Worm (Caenorhabditis elegans): ENCODE data around the gene F35F11.2.

Gene F35F11.2

DNA sequence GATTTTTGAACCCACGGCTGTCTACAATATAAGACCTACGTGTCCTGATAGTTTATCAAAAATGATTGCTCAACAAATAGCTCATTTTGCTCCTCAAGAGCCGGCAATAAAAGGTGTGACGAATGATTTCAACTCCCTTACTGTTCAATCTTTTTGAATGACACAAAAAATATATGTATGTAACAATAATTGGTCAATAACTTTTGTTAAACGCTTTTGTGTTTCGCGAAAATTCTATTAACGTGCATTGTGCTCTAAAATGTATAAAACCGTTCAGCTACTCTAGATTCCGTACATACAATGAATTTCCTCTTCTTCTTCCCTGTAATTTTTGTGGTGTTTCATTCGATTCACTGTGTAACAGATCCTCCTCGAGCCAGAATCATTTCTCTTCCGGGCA lies 39.4 kb downstream of the F35F11.2 start, which contains the start of gene C35B1.4:
Gene C35B1.4, plus strand, starts transcription at position 301 of the 400 bp plus-strand sequence.
- no peak for TF ChIP-seq blmp-1 (tag; optimal IDR thresholded peaks at IDR 0.05)
- no peak for TF ChIP-seq lsy-2 (tag; optimal IDR thresholded peaks at IDR 0.05)
- TF ChIP-seq unc-62 (GFP tag; optimal IDR thresholded peaks at IDR 0.05) = no peak
- TF ChIP-seq tbx-8 (GFP tag; optimal IDR thresholded peaks at IDR 0.05) = no peak
- TF ChIP-seq ceh-39 (tag; optimal IDR thresholded peaks at IDR 0.05) = no peak
- TF ChIP-seq mls-2 (tag; optimal IDR thresholded peaks at IDR 0.05) = no peak
- TF ChIP-seq mab-5 (tag; optimal IDR thresholded peaks at IDR 0.05) = no peak
- TF ChIP-seq elt-3 (tag; optimal IDR thresholded peaks at IDR 0.05) = no peak
- no peak for TF ChIP-seq nhr-237 (tag; optimal IDR thresholded peaks at IDR 0.05)
- no peak for TF ChIP-seq flh-1 (GFP tag; optimal IDR thresholded peaks at IDR 0.05)
- TF ChIP-seq pha-4 (tag; optimal IDR thresholded peaks at IDR 0.05) = no peak
- no peak for TF ChIP-seq elt-1 (tag; optimal IDR thresholded peaks at IDR 0.05; ENCODE audit: borderline replicate concordance, insufficient read depth)
- TF ChIP-seq nhr-2 (tag; optimal IDR thresholded peaks at IDR 0.05) = no peak
- no peak for TF ChIP-seq cnd-1 (tag; optimal IDR thresholded peaks at IDR 0.05)
- no peak for TF ChIP-seq hlh-1 (tag; optimal IDR thresholded peaks at IDR 0.05)
- TF ChIP-seq lin-13 (tag; optimal IDR thresholded peaks at IDR 0.05) = no peak
- no peak for TF ChIP-seq M03D4.4 (tag; optimal IDR thresholded peaks at IDR 0.05)
- TF ChIP-seq nhr-76 (tag; optimal IDR thresholded peaks at IDR 0.05) = no peak
- TF ChIP-seq sptf-1 (tag; optimal IDR thresholded peaks at IDR 0.05) = no peak

DNA sequence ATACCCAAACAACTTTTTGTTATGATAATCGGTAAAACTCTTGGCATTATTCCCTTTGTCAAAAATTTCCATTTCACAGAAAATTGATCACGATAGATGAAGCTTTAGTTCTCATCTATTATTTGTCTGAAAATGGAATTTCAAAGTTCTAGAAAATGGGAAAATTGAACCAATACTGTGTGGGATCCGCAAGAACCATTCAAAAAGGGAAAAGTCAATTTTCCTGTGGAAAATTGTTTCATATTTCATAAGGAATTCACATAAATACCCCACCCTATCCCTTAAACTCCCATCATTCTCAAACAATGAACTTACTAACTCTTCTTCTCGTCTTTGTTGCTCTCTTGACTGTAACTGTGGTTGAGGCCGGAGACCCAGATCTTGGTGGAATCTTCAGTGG lies 40.8 kb downstream of the F35F11.2 start, which contains the start of the genes C35B1.9 and C35B1.3:
Gene C35B1.9, minus strand, starts transcription at position 101 of the 400 bp plus-strand sequence.
Gene C35B1.3, plus strand, starts transcription at position 306 of the 400 bp plus-strand sequence.
- TF ChIP-seq lsy-2 (tag; optimal IDR thresholded peaks at IDR 0.05) = no peak
- TF ChIP-seq drap-1 (GFP tag; optimal IDR thresholded peaks at IDR 0.05) = no peak
- TF ChIP-seq blmp-1 (tag; optimal IDR thresholded peaks at IDR 0.05) = no peak
- TF ChIP-seq ceh-83 (GFP tag; optimal IDR thresholded peaks at IDR 0.05) = no peak
- TF ChIP-seq lin-32 (GFP tag; optimal IDR thresholded peaks at IDR 0.05) = no peak
- no peak for TF ChIP-seq sem-2 (GFP tag; optimal IDR thresholded peaks at IDR 0.05)
- TF ChIP-seq M03D4.4 (tag; optimal IDR thresholded peaks at IDR 0.05) = no peak
- TF ChIP-seq nhr-237 (tag; optimal IDR thresholded peaks at IDR 0.05) = no peak
- no peak for TF ChIP-seq unc-62 (GFP tag; optimal IDR thresholded peaks at IDR 0.05)
- TF ChIP-seq cnd-1 (tag; optimal IDR thresholded peaks at IDR 0.05) = no peak
- TF ChIP-seq pha-4 (tag; optimal IDR thresholded peaks at IDR 0.05) = no peak
- no peak for TF ChIP-seq ceh-39 (tag; optimal IDR thresholded peaks at IDR 0.05)
- no peak for TF ChIP-seq unc-120 (tag; optimal IDR thresholded peaks at IDR 0.05; ENCODE audit: poor library complexity, severe bottlenecking)

DNA sequence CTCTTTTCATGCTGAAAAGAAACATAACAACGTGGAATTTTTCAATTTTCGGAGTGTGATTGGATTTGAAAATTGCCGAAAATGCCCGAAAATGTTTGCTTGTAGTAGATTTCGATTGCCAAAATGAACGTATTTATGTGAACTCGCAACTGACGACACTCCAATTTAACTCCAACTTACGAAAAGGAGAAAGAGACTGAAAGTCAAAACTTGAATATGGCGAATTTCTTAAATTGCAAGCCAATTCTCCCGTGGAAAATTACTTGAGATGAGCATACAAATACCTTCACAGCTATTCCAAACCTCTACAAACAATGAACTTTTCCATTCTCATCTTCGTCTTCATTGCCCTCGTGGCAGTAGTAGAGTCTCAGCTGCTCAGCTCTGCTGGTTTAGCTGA lies 42.5 kb downstream of the F35F11.2 start:
- TF ChIP-seq snpc-4 (tag; optimal IDR thresholded peaks at IDR 0.05) = no peak
- no peak for TF ChIP-seq unc-120 (tag; optimal IDR thresholded peaks at IDR 0.05; ENCODE audit: poor library complexity, severe bottlenecking)
- TF ChIP-seq tbx-8 (GFP tag; optimal IDR thresholded peaks at IDR 0.05) = no peak
- TF ChIP-seq ham-2 (GFP tag; optimal IDR thresholded peaks at IDR 0.05) = no peak
- no peak for TF ChIP-seq ceh-43 (GFP tag; optimal IDR thresholded peaks at IDR 0.05)
- TF ChIP-seq pha-4 (tag; optimal IDR thresholded peaks at IDR 0.05) = no peak
- TF ChIP-seq drap-1 (GFP tag; optimal IDR thresholded peaks at IDR 0.05) = no peak
- no peak for TF ChIP-seq elt-3 (tag; optimal IDR thresholded peaks at IDR 0.05)
- TF ChIP-seq bed-3 (GFP tag; optimal IDR thresholded peaks at IDR 0.05) = no peak
- TF ChIP-seq lin-13 (tag; optimal IDR thresholded peaks at IDR 0.05) = no peak

DNA sequence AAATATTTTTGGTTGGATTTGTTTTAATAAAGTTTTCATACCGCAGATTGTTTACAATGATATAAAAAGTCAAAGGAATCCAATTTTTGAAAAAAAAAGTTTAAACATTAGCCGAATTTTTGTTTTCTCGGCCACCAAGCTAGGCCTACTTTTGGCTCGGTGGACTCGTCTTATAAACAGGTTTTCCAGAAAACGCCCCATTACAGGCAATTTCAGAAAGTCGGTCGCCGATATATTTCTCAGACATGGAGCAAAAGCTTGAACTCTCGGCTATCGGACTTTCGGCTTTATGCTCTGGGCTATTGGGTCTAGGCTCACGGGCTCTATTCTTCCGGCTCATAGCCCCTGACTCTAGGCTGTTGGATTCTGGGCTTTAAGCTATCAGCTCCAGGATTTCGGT lies 43.0 kb downstream of the F35F11.2 start:
- TF ChIP-seq tbx-8 (GFP tag; optimal IDR thresholded peaks at IDR 0.05) = no peak

DNA sequence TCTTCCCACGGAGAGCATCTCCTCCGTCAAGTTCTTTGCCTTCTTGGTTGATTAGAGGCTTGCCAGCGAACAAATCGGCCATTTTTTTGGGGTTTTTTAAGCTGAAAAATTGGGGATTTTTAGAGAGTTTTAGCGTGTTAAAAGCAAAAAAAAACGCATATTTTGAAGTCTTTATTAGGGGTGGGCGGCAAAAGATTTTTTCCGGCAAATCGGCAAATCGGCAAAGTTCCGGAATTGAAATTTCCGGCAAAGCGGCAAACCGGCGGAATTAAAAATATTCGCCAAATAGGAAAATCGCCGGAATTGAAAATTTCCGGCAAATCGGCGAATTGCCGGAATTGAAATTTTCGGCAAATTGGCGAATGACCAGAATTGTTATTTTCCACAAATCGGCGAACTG lies 44.0 kb downstream of the F35F11.2 start, which contains the start of gene C35B1.5:
Gene C35B1.5, minus strand, starts transcription at position 101 of the 400 bp plus-strand sequence.
- no peak for TF ChIP-seq sptf-1 (tag; optimal IDR thresholded peaks at IDR 0.05)
- no peak for TF ChIP-seq elt-1 (tag; optimal IDR thresholded peaks at IDR 0.05; ENCODE audit: borderline replicate concordance, insufficient read depth)
- TF ChIP-seq hlh-1 (tag; optimal IDR thresholded peaks at IDR 0.05) = no peak
- TF ChIP-seq mep-1 (tag; optimal IDR thresholded peaks at IDR 0.05) = no peak
- no peak for TF ChIP-seq tbx-8 (GFP tag; optimal IDR thresholded peaks at IDR 0.05)
- TF ChIP-seq sem-2 (GFP tag; optimal IDR thresholded peaks at IDR 0.05) = no peak
- TF ChIP-seq nhr-12 (tag; optimal IDR thresholded peaks at IDR 0.05) = no peak
- no peak for TF ChIP-seq mls-2 (tag; optimal IDR thresholded peaks at IDR 0.05)
- no peak for TF ChIP-seq nhr-76 (tag; optimal IDR thresholded peaks at IDR 0.05)
- no peak for TF ChIP-seq zip-8 (tag; optimal IDR thresholded peaks at IDR 0.05)
- TF ChIP-seq lsy-2 (tag; optimal IDR thresholded peaks at IDR 0.05) = no peak
- TF ChIP-seq ceh-39 (tag; optimal IDR thresholded peaks at IDR 0.05) = no peak
- no peak for TF ChIP-seq blmp-1 (tag; optimal IDR thresholded peaks at IDR 0.05)
- no peak for TF ChIP-seq snpc-4 (tag; optimal IDR thresholded peaks at IDR 0.05)
- no peak for TF ChIP-seq cnd-1 (tag; optimal IDR thresholded peaks at IDR 0.05)
- no peak for TF ChIP-seq flh-1 (GFP tag; optimal IDR thresholded peaks at IDR 0.05)
- TF ChIP-seq ceh-83 (GFP tag; optimal IDR thresholded peaks at IDR 0.05) = no peak
- no peak for TF ChIP-seq bed-3 (GFP tag; optimal IDR thresholded peaks at IDR 0.05)
- TF ChIP-seq pha-4 (tag; optimal IDR thresholded peaks at IDR 0.05) = no peak

All from whole organism, mixed stage, embryonic.